Fruit fly (Drosophila melanogaster) whole organism, adult: ENCODE measurements around the gene CG17211.

Experiments
- CG11617 ChIP-seq: fragments of 200-800 bp; sonication (Bioruptor generic); optimal IDR thresholded peaks from 2 replicates; lab custom pipeline; 2017; ENCODE audit warnings: mild to moderate bottlenecking, missing biosample characterization, missing genetic modification reagents, missing genetic modification characterization
- CG12768 ChIP-seq: fragments of 200-800 bp; sonication (Bioruptor generic); optimal IDR thresholded peaks from 2 replicates; lab custom pipeline; 2017; ENCODE audit warnings: missing biosample characterization, missing genetic modification characterization, mild to moderate bottlenecking, moderate library complexity, missing genetic modification reagents
- CG14711 ChIP-seq: fragments of 200-800 bp; sonication (Bioruptor generic); optimal IDR thresholded peaks from 2 replicates; lab custom pipeline; 2018; ENCODE audit warnings: missing biosample characterization, mild to moderate bottlenecking, missing genetic modification characterization, moderate library complexity
- CG1620 ChIP-seq: fragments of 200-800 bp; sonication (Bioruptor generic); optimal IDR thresholded peaks from 2 replicates; lab custom pipeline; 2016; ENCODE audit warnings: missing biosample characterization, missing genetic modification characterization
- CG33017 ChIP-seq: fragments of 200-800 bp; sonication (Bioruptor generic); optimal IDR thresholded peaks from 2 replicates; lab custom pipeline; 2018; ENCODE audit warnings: missing biosample characterization, mild to moderate bottlenecking, missing genetic modification characterization, moderate library complexity
- CG5204 ChIP-seq: fragments of 200-800 bp; sonication (Bioruptor generic); optimal IDR thresholded peaks from 2 replicates; lab custom pipeline; 2016; ENCODE audit warnings: missing biosample characterization, missing genetic modification characterization
- CG7045 ChIP-seq: fragments of 200-800 bp; sonication (Bioruptor generic); optimal IDR thresholded peaks from 2 replicates; lab custom pipeline; 2017; ENCODE audit warnings: missing biosample characterization, mild to moderate bottlenecking, missing genetic modification characterization
- CG7101 ChIP-seq: fragments of 200-800 bp; sonication (Bioruptor generic); optimal IDR thresholded peaks from 2 replicates; lab custom pipeline; 2018; ENCODE audit warnings: missing biosample characterization, mild to moderate bottlenecking, missing genetic modification characterization, moderate library complexity
- Clk ChIP-seq: fragments of 200-800 bp; sonication (Bioruptor generic); optimal IDR thresholded peaks from 2 replicates; lab custom pipeline; 2017; ENCODE audit warnings: missing biosample characterization, missing genetic modification characterization
- Crg-1 ChIP-seq: fragments of 200-800 bp; sonication (Bioruptor generic); optimal IDR thresholded peaks from 2 replicates; lab custom pipeline; 2016; ENCODE audit warnings: missing biosample characterization, missing genetic modification characterization
- Hr96 ChIP-seq: fragments of 200-800 bp; sonication (Bioruptor generic); optimal IDR thresholded peaks from 2 replicates; lab custom pipeline; 2016; ENCODE audit warnings: missing biosample characterization, missing genetic modification characterization
- Mnt ChIP-seq: fragments of 200-800 bp; sonication (Bioruptor generic); optimal IDR thresholded peaks from 2 replicates; lab custom pipeline; 2016; ENCODE audit warnings: missing biosample characterization, mild to moderate bottlenecking, missing genetic modification characterization
- bab1 ChIP-seq: fragments of 200-800 bp; sonication (Bioruptor generic); optimal IDR thresholded peaks from 3 replicates; lab custom pipeline; 2019; ENCODE audit warnings: missing biosample characterization, mild to moderate bottlenecking, missing genetic modification characterization, moderate library complexity
- cic ChIP-seq: fragments of 200-800 bp; sonication (Bioruptor generic); optimal IDR thresholded peaks from 2 replicates; lab custom pipeline; 2017; ENCODE audit warnings: missing biosample characterization, mild to moderate bottlenecking, missing genetic modification characterization, moderate library complexity
- cnc ChIP-seq, 2 experiments: fragments of >200 bp; optimal IDR thresholded peaks; 2 replicates each; lab custom pipeline; 2017
- kay ChIP-seq: fragments of 200-800 bp; sonication (Bioruptor generic); peaks from one replicate; lab custom pipeline; 2016; ENCODE audit warnings: missing biosample characterization, missing genetic modification characterization, borderline replicate concordance
- ovo ChIP-seq: fragments of 200-800 bp; sonication (Bioruptor generic); optimal IDR thresholded peaks from 2 replicates; lab custom pipeline; 2016; ENCODE audit warnings: missing biosample characterization, missing genetic modification characterization
- pad ChIP-seq: fragments of 200-800 bp; sonication (Bioruptor generic); optimal IDR thresholded peaks from 3 replicates; lab custom pipeline; 2017; ENCODE audit warnings: missing biosample characterization, missing genetic modification characterization, mild to moderate bottlenecking, moderate library complexity, missing genetic modification reagents
- tj ChIP-seq: fragments of 200-800 bp; sonication (Bioruptor generic); optimal IDR thresholded peaks from 3 replicates; lab custom pipeline; 2017; ENCODE audit warnings: missing biosample characterization, mild to moderate bottlenecking, missing genetic modification characterization, moderate library complexity
- toe ChIP-seq: fragments of 200-800 bp; sonication (Bioruptor generic); optimal IDR thresholded peaks from 2 replicates; lab custom pipeline; 2016; ENCODE audit warnings: missing biosample characterization, missing genetic modification characterization

CG17211 gene

dm6 chr2L:12137708-12138107, 23.5 kb downstream of the CG17211 start, which contains the start of gene Gr33a:
Gr33a (plus strand) TSS chr2L:12138008.
- TF ChIP-seq bab1 (GFP tag; lab: Kevin White, UChicago): no peak
- no peak for TF ChIP-seq cnc (optimal IDR thresholded peaks at IDR 0.05; lab: Kevin White, UChicago)
- no peak for TF ChIP-seq cic (GFP tag; lab: Kevin White, UChicago)
- TF ChIP-seq kay (GFP tag; lab: Kevin White, UChicago): peak; percentile 4
- TF ChIP-seq toe (GFP tag; lab: Kevin White, UChicago): no peak

- no peak for TF ChIP-seq CG1620 (GFP tag; lab: Kevin White, UChicago)
- TF ChIP-seq pad (GFP tag; lab: Kevin White, UChicago): no peak
- TF ChIP-seq CG5204 (GFP tag; lab: Kevin White, UChicago): no peak
- no peak for TF ChIP-seq toe (GFP tag; lab: Kevin White, UChicago)
- TF ChIP-seq CG7045: no peak
- TF ChIP-seq cnc (optimal IDR thresholded peaks at IDR 0.05; lab: Kevin White, UChicago): no peak
- TF ChIP-seq cic (GFP tag; lab: Kevin White, UChicago): no peak
- no peak for TF ChIP-seq CG33017 (tag; lab: Kevin White, UChicago)
These were observed 28.3 kb downstream of the CG17211 start, which contains the start of gene CG31760 for dm6 chr2L:12142439-12142838. CG31760 (plus strand) TSS chr2L:12142780.

- TF ChIP-seq CG1620 (GFP tag; lab: Kevin White, UChicago) (no peak), kay (GFP tag; lab: Kevin White, UChicago) (no peak), Mnt (GFP tag; lab: Kevin White, UChicago) (no peak), ovo (no peak), cnc (optimal IDR thresholded peaks at IDR 0.05; lab: Kevin White, UChicago) (no peak), CG12768 (GFP tag; lab: Kevin White, UChicago) (no peak), CG7045 (no peak), Clk (GFP tag; lab: Kevin White, UChicago) (no peak), tj (no peak), bab1 (GFP tag; lab: Kevin White, UChicago) (no peak), toe (GFP tag; lab: Kevin White, UChicago) (no peak), CG14711 (tag; lab: Kevin White, UChicago) (no peak)
These were observed 47.3 kb downstream of the CG17211 start, which contains the start of gene CG31861 for dm6 chr2L:12161467-12161866. CG31861 (plus strand) TSS chr2L:12161767.

dm6 chr2L:12163941-12164340, 49.8 kb downstream of the CG17211 start, which contains the start of gene ZnT33D:
ZnT33D (plus strand) TSS chr2L:12164241.
- TF ChIP-seq CG7045: no peak
- TF ChIP-seq cnc (optimal IDR thresholded peaks at IDR 0.05; lab: Kevin White, UChicago): no peak
- no peak for TF ChIP-seq Mnt (GFP tag; lab: Kevin White, UChicago)
- no peak for TF ChIP-seq Hr96 (GFP tag; lab: Kevin White, UChicago)
- no peak for TF ChIP-seq Clk (GFP tag; lab: Kevin White, UChicago)
- TF ChIP-seq CG1620 (GFP tag; lab: Kevin White, UChicago): no peak
- TF ChIP-seq Crg-1 (GFP tag; lab: Kevin White, UChicago): no peak
- no peak for TF ChIP-seq kay (GFP tag; lab: Kevin White, UChicago)
- TF ChIP-seq CG33017 (tag; lab: Kevin White, UChicago): no peak
- no peak for TF ChIP-seq CG12768 (GFP tag; lab: Kevin White, UChicago)

- TF ChIP-seq Hr96 (GFP tag; lab: Kevin White, UChicago): no peak
- no peak for TF ChIP-seq Crg-1 (GFP tag; lab: Kevin White, UChicago)
- no peak for TF ChIP-seq pad (GFP tag; lab: Kevin White, UChicago)
- no peak for TF ChIP-seq bab1 (GFP tag; lab: Kevin White, UChicago)
- no peak for TF ChIP-seq CG33017 (tag; lab: Kevin White, UChicago)
- no peak for TF ChIP-seq ovo
- no peak for TF ChIP-seq CG11617
- TF ChIP-seq CG12768 (GFP tag; lab: Kevin White, UChicago): no peak
- no peak for TF ChIP-seq cic (GFP tag; lab: Kevin White, UChicago)
- no peak for TF ChIP-seq CG14711 (tag; lab: Kevin White, UChicago)
- TF ChIP-seq kay (GFP tag; lab: Kevin White, UChicago): no peak
- no peak for TF ChIP-seq tj
- TF ChIP-seq CG1620 (GFP tag; lab: Kevin White, UChicago): no peak
- TF ChIP-seq toe (GFP tag; lab: Kevin White, UChicago): no peak
- no peak for TF ChIP-seq CG7045
- TF ChIP-seq cnc (optimal IDR thresholded peaks at IDR 0.05; lab: Kevin White, UChicago): no peak
- no peak for TF ChIP-seq CG5204 (GFP tag; lab: Kevin White, UChicago)
- TF ChIP-seq Mnt (GFP tag; lab: Kevin White, UChicago): no peak
- TF ChIP-seq Clk (GFP tag; lab: Kevin White, UChicago): no peak
- TF ChIP-seq CG7101: no peak
These were observed 56.1 kb downstream of the CG17211 start, which contains the start of gene CG17217 for dm6 chr2L:12170250-12170649. CG17217 (plus strand) TSS chr2L:12170550.

- TF ChIP-seq tj (no peak), CG33017 (tag; lab: Kevin White, UChicago) (no peak), pad (GFP tag; lab: Kevin White, UChicago) (no peak)
These were observed 58.5 kb downstream of the CG17211 start, which contains the start of the genes CG6583 and crok for dm6 chr2L:12172536-12173234. CG6583 (minus strand) TSS chr2L:12172586. crok (plus strand) TSS chr2L:12172981.
